Worm (Caenorhabditis elegans): ENCODE measurements around the gene srh-167.

- TF ChIP-seq C38D4.7 (GFP tag; optimal IDR thresholded peaks at IDR 0.05) (no peak), F13H6.1 (tag; optimal IDR thresholded peaks at IDR 0.05) (no peak), lin-11 (tag; optimal IDR thresholded peaks at IDR 0.05) (no peak), nhr-11 (tag; optimal IDR thresholded peaks at IDR 0.05) (no peak), rnt-1 (tag; optimal IDR thresholded peaks at IDR 0.05) (no peak), fkh-10 (GFP tag; optimal IDR thresholded peaks at IDR 0.05) (no peak), pqm-1 (tag; optimal IDR thresholded peaks at IDR 0.05) (no peak), tbx-2 (tag; optimal IDR thresholded peaks at IDR 0.05) (no peak), nfya-1 (tag; optimal IDR thresholded peaks at IDR 0.05) (no peak), unc-42 (tag; optimal IDR thresholded peaks at IDR 0.05) (no peak), Y22D7AL.16 (tag; optimal IDR thresholded peaks at IDR 0.05) (no peak), ets-4 (tag; optimal IDR thresholded peaks at IDR 0.05) (no peak), ref-2 (tag; optimal IDR thresholded peaks at IDR 0.05) (no peak)
These were observed 41.2 kb downstream of the srh-167 start, which contains the start of gene srv-34 for ce11 chrV:16374676-16375075.

Measured in whole organism, late embryonic.